In the genomic region with DNA sequence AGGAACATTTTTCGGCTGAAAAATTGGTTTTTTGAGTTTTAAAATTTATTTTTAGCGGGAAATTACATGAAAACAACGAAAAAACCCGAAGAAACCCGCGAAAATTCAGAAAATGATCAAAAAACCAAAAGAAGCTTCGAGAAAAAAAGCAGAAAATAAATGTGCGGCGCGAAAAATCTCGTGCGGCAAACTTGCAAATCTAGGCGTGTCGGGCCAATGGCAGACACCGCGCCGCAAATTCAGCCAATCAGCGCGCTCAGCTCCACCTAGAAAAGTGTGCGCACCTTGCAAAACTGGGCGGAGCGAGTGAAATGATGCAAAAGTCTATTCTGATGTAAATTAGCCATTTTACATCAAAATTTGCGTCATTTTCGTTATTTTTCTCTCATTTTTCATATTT, we compare ENCODE assay signal across 2 worm cellular contexts.
TF ChIP-seq lines count a peak whose summit lies in the region.

Gene Y22D7AL.10 (minus strand): TSS at position 15 of the 400 bp plus-strand sequence.

TF ChIP-seq in whole organism, L4 larva, 104 proteins besides CTCF, POLR2A, EP300 and RAD21 (continued from another document):
- TF ChIP-seq fos-1 (tag; optimal IDR thresholded peaks at IDR 0.05; lab: Kevin White, UChicago) (peak; percentile 39), pqm-1 (tag; optimal IDR thresholded peaks at IDR 0.05; lab: Kevin White, UChicago) (no peak), gei-8 (GFP tag; optimal IDR thresholded peaks at IDR 0.05; lab: Kevin White, UChicago) (peak; percentile 81), zfp-3 (GFP tag; conservative IDR thresholded peaks at IDR 0.05; lab: Robert Waterston, UW) (peak; percentile 96), egl-43 (GFP tag; IDR thresholded peaks at IDR 0.05; lab: Robert Waterston, UW) (peak; percentile 98), D1046.2 (GFP tag; IDR thresholded peaks at IDR 0.05; lab: Robert Waterston, UW) (peak; percentile 93), T20F7.1 (GFP tag; optimal IDR thresholded peaks at IDR 0.05; lab: Kevin White, UChicago) (peak; percentile 91), php-3 (GFP tag; IDR thresholded peaks at IDR 0.05; lab: Robert Waterston, UW) (peak; percentile 98), Y5F2A.4 (GFP tag; optimal IDR thresholded peaks at IDR 0.05; lab: Kevin White, UChicago) (peak; percentile 90), spr-1 (tag; optimal IDR thresholded peaks at IDR 0.05; lab: Kevin White, UChicago) (peak; percentile 97), F26F4.8 (GFP tag; conservative IDR thresholded peaks at IDR 0.05; lab: Robert Waterston, UW) (no peak), nhr-42 (GFP tag; IDR thresholded peaks at IDR 0.05; lab: Robert Waterston, UW) (peak; percentile 95), nhr-10 (tag; optimal IDR thresholded peaks at IDR 0.05; lab: Kevin White, UChicago) (peak; percentile 93), dve-1 (tag; optimal IDR thresholded peaks at IDR 0.05; lab: Kevin White, UChicago; ENCODE audit: insufficient read depth) (peak; percentile 99), ceh-62 (tag; optimal IDR thresholded peaks at IDR 0.05; lab: Kevin White, UChicago) (no peak), zip-11 (GFP tag; IDR thresholded peaks at IDR 0.05; lab: Robert Waterston, UW) (peak; percentile 82; the same call in 1 of the 2 replicates), zag-1 (tag; optimal IDR thresholded peaks at IDR 0.05; lab: Kevin White, UChicago) (peak; percentile 17), dmd-6 (GFP tag; IDR thresholded peaks at IDR 0.05; lab: Robert Waterston, UW) (peak; percentile 95), nhr-25 (tag; optimal IDR thresholded peaks at IDR 0.05; lab: Kevin White, UChicago; ENCODE audit: borderline replicate concordance, insufficient read depth) (peak; percentile 93), nhr-77 (tag; optimal IDR thresholded peaks at IDR 0.05; lab: Kevin White, UChicago) (peak; percentile 90), hif-1 (tag; optimal IDR thresholded peaks at IDR 0.05; lab: Kevin White, UChicago) (peak; percentile 80 to 93), nhr-111 (GFP tag; optimal IDR thresholded peaks at IDR 0.05; lab: Kevin White, UChicago) (peak; percentile 89), aha-1 (tag; lab: Kevin White, UChicago) (peak; percentile 99), attf-4 (tag; optimal IDR thresholded peaks at IDR 0.05; lab: Kevin White, UChicago) (no peak), hlh-11 (tag; optimal IDR thresholded peaks at IDR 0.05; lab: Kevin White, UChicago) (peak; percentile 97), tra-1 (GFP tag; IDR thresholded peaks at IDR 0.05; lab: Robert Waterston, UW) (peak; percentile 97), lin-15B (tag; optimal IDR thresholded peaks at IDR 0.05; lab: Kevin White, UChicago) (peak; percentile 94), hlh-30 (tag; optimal IDR thresholded peaks at IDR 0.05; lab: Kevin White, UChicago; ENCODE audit: insufficient read depth) (peak; percentile 94), hmg-1.1 (GFP tag; IDR thresholded peaks at IDR 0.05; lab: Robert Waterston, UW) (peak; percentile 99), lin-13 (GFP tag; optimal IDR thresholded peaks at IDR 0.05; lab: Kevin White, UChicago) (peak; percentile 98), duxl-1 (tag; optimal IDR thresholded peaks at IDR 0.05; lab: Kevin White, UChicago; ENCODE audit: poor library complexity) (peak; percentile 97), spr-3 (GFP tag; optimal IDR thresholded peaks at IDR 0.05; lab: Kevin White, UChicago) (peak; percentile 98), lsy-2 (tag; optimal IDR thresholded peaks at IDR 0.05; lab: Kevin White, UChicago) (peak; percentile 92 to 97), F10B5.3 (tag; optimal IDR thresholded peaks at IDR 0.05; lab: Kevin White, UChicago) (peak; percentile 94), cey-2 (tag; optimal IDR thresholded peaks at IDR 0.05; lab: Kevin White, UChicago; ENCODE audit: borderline replicate concordance, insufficient read depth) (peak; percentile 30), nhr-76 (tag; optimal IDR thresholded peaks at IDR 0.05; lab: Kevin White, UChicago) (peak; percentile 46), ceh-32 (tag; optimal IDR thresholded peaks at IDR 0.05; lab: Kevin White, UChicago; ENCODE audit: poor library complexity) (peak; percentile 79), mes-2 (tag; optimal IDR thresholded peaks at IDR 0.05; lab: Kevin White, UChicago; ENCODE audit: poor library complexity, severe bottlenecking) (peak; percentile 96), lim-7 (GFP tag; IDR thresholded peaks at IDR 0.05; lab: Robert Waterston, UW) (peak; percentile 53; the same call in 1 of the 2 replicates), daf-19 (GFP tag; conservative IDR thresholded peaks at IDR 0.05; lab: Robert Waterston, UW) (peak; percentile 89), zfp-2 (tag; optimal IDR thresholded peaks at IDR 0.05; lab: Kevin White, UChicago) (peak; percentile 87), snpc-4 (tag; optimal IDR thresholded peaks at IDR 0.05; lab: Kevin White, UChicago) (peak; percentile 15), fkh-10 (GFP tag; optimal IDR thresholded peaks at IDR 0.05; lab: Kevin White, UChicago) (peak; percentile 97), arid-1 (GFP tag; conservative IDR thresholded peaks at IDR 0.05; lab: Robert Waterston, UW) (peak; percentile 97), mdl-1 (tag; optimal IDR thresholded peaks at IDR 0.05; lab: Kevin White, UChicago) (peak in 1 of 2 experiments; percentile 76), snpc-1.2 (GFP tag; IDR thresholded peaks at IDR 0.05; lab: Robert Waterston, UW) (peak; percentile 91), lin-1 (GFP tag; IDR thresholded peaks at IDR 0.05; lab: Robert Waterston, UW) (peak; percentile 95), ceh-82 (tag; optimal IDR thresholded peaks at IDR 0.05; lab: Kevin White, UChicago) (no peak), set-16 (GFP tag; IDR thresholded peaks at IDR 0.05; lab: Robert Waterston, UW) (peak; percentile 92), ceh-44 (GFP tag; IDR thresholded peaks at IDR 0.05; lab: Robert Waterston, UW) (peak; percentile 86; the same call in 1 of the 2 replicates), ceh-28 (tag; optimal IDR thresholded peaks at IDR 0.05; lab: Kevin White, UChicago) (peak; percentile 30), R02D3.7 (tag; optimal IDR thresholded peaks at IDR 0.05; lab: Kevin White, UChicago) (no peak)

TF ChIP-seq in whole organism, late embryonic, 69 proteins besides CTCF, POLR2A, EP300 and RAD21 (continued from another document):
- peak; percentile 82 for TF ChIP-seq K02D7.2 (tag; optimal IDR thresholded peaks at IDR 0.05; lab: Kevin White, UChicago)
- TF ChIP-seq pqm-1 (tag; optimal IDR thresholded peaks at IDR 0.05; lab: Kevin White, UChicago) = peak; percentile 80
- TF ChIP-seq ceh-31 (tag; optimal IDR thresholded peaks at IDR 0.05; lab: Kevin White, UChicago) = peak; percentile 95
- no peak for TF ChIP-seq ceh-30 (tag; optimal IDR thresholded peaks at IDR 0.05; lab: Kevin White, UChicago)
- peak; percentile 83 for TF ChIP-seq eyg-1 (tag; optimal IDR thresholded peaks at IDR 0.05; lab: Kevin White, UChicago)
- peak; percentile 97 for TF ChIP-seq ceh-18 (tag; optimal IDR thresholded peaks at IDR 0.05; lab: Kevin White, UChicago)
- peak; percentile 66 for TF ChIP-seq tbx-7 (tag; optimal IDR thresholded peaks at IDR 0.05; lab: Kevin White, UChicago)
- peak; percentile 90 for TF ChIP-seq ceh-14 (tag; optimal IDR thresholded peaks at IDR 0.05; lab: Kevin White, UChicago)
- TF ChIP-seq C08G9.2 (tag; optimal IDR thresholded peaks at IDR 0.05; lab: Kevin White, UChicago) = peak; percentile 85
- peak; percentile 20 for TF ChIP-seq Y22D7AL.16 (tag; optimal IDR thresholded peaks at IDR 0.05; lab: Kevin White, UChicago)
